Fruit fly (Drosophila melanogaster) whole organism, prepupa: ENCODE measurements around the gene CG32486.
A peak's percentile ranks its signal among the peaks of the same experiment; 100 is the strongest.

ENCODE experiments used
- CG10631 ChIP-seq: fragments of 200-800 bp; sonication (Bioruptor generic); optimal IDR thresholded peaks from 2 replicates; lab custom pipeline; 2016; ENCODE audit warnings: missing biosample characterization, missing genetic modification characterization
- CG10669 ChIP-seq: fragments of 200-800 bp; sonication (Bioruptor generic); optimal IDR thresholded peaks from 3 replicates; lab custom pipeline; 2018; ENCODE audit warnings: missing biosample characterization, mild to moderate bottlenecking, missing genetic modification characterization, moderate library complexity
- CG11294 ChIP-seq: fragments of 200-800 bp; sonication (Bioruptor generic); IDR thresholded peaks from 2 replicates; pipeline ENCODE4 v1.3.6; 2022; ENCODE audit warnings: missing biosample characterization, missing genetic modification characterization
- CG11762 ChIP-seq: fragments of 200-800 bp; sonication (Bioruptor generic); optimal IDR thresholded peaks from 3 replicates; lab custom pipeline; 2016; ENCODE audit warnings: missing biosample characterization, missing genetic modification characterization; ENCODE audit not compliant: insufficient read depth
- CG15336 ChIP-seq: fragments of 200-800 bp; sonication (Bioruptor generic); IDR thresholded peaks from 2 replicates; pipeline ENCODE4 v1.3.6; 2022; ENCODE audit warnings: missing biosample characterization, missing genetic modification characterization
- CG1621 ChIP-seq: fragments of 200-800 bp; sonication (Bioruptor generic); optimal IDR thresholded peaks from 3 replicates; lab custom pipeline; 2018; ENCODE audit warnings: missing biosample characterization, mild to moderate bottlenecking, missing genetic modification characterization
- CG3032 ChIP-seq: fragments of 200-800 bp; optimal IDR thresholded peaks from 2 replicates; lab custom pipeline; 2019; ENCODE audit warnings: missing biosample characterization, mild to moderate bottlenecking, missing genetic modification characterization, moderate library complexity
- CG31627 ChIP-seq: fragments of 200-800 bp; sonication (Bioruptor generic); optimal IDR thresholded peaks from 3 replicates; lab custom pipeline; 2016; ENCODE audit warnings: missing biosample characterization, missing genetic modification characterization
- CG32006 ChIP-seq: fragments of 200-800 bp; sonication (Bioruptor generic); optimal IDR thresholded peaks from 3 replicates; lab custom pipeline; 2017; ENCODE audit warnings: missing biosample characterization, mild to moderate bottlenecking, missing genetic modification characterization
- CG34406 ChIP-seq: fragments of 200-800 bp; sonication (Bioruptor generic); optimal IDR thresholded peaks from 3 replicates; lab custom pipeline; 2016; ENCODE audit warnings: missing biosample characterization, missing genetic modification characterization
- CG4318 ChIP-seq: fragments of 200-800 bp; sonication (Bioruptor generic); optimal IDR thresholded peaks from 3 replicates; lab custom pipeline; 2017; ENCODE audit warnings: missing biosample characterization, mild to moderate bottlenecking, missing genetic modification characterization
- CG6163 ChIP-seq: fragments of 200-800 bp; sonication (Bioruptor generic); IDR thresholded peaks from 3 replicates; pipeline ENCODE4 v1.3.6; 2022; ENCODE audit warnings: missing biosample characterization, missing genetic modification characterization
- CG6276 ChIP-seq: fragments of 200-800 bp; sonication (Bioruptor generic); optimal IDR thresholded peaks from 2 replicates; lab custom pipeline; 2017; ENCODE audit warnings: missing biosample characterization, mild to moderate bottlenecking, missing genetic modification characterization
- CG6808 ChIP-seq: fragments of 200-800 bp; sonication (Bioruptor generic); optimal IDR thresholded peaks from 3 replicates; lab custom pipeline; 2017; ENCODE audit warnings: missing biosample characterization, missing genetic modification characterization, mild to moderate bottlenecking, moderate library complexity, missing genetic modification reagents
- CG6854 ChIP-seq: fragments of 200-800 bp; sonication (Bioruptor generic); optimal IDR thresholded peaks from 2 replicates; lab custom pipeline; 2017; ENCODE audit warnings: missing biosample characterization, mild to moderate bottlenecking, missing genetic modification characterization
- CG7368 ChIP-seq: fragments of 200-800 bp; sonication (Bioruptor generic); optimal IDR thresholded peaks from 3 replicates; lab custom pipeline; 2016; ENCODE audit warnings: missing biosample characterization, missing genetic modification characterization
- CG8119 ChIP-seq: fragments of 200-800 bp; sonication (Bioruptor generic); IDR thresholded peaks from 3 replicates; pipeline ENCODE4 v1.3.6; 2022; ENCODE audit warnings: missing biosample characterization, missing genetic modification characterization
- CG8632 ChIP-seq: fragments of 200-800 bp; sonication (Bioruptor generic); optimal IDR thresholded peaks from 3 replicates; lab custom pipeline; 2016; ENCODE audit warnings: missing biosample characterization, missing genetic modification characterization
- CG9139 ChIP-seq: fragments of 200-800 bp; sonication (Bioruptor generic); optimal IDR thresholded peaks from 3 replicates; lab custom pipeline; 2017; ENCODE audit warnings: missing biosample characterization, mild to moderate bottlenecking, missing genetic modification characterization
- Eip75B ChIP-seq: fragments of 200-800 bp; sonication (Bioruptor generic); optimal IDR thresholded peaks from 3 replicates; lab custom pipeline; 2016; ENCODE audit warnings: missing biosample characterization, missing genetic modification characterization
- Eip78C ChIP-seq: fragments of 200-800 bp; sonication (Bioruptor generic); peaks from one replicate; lab custom pipeline; 2016; ENCODE audit warnings: missing biosample characterization, missing genetic modification characterization
- Eip93F ChIP-seq: fragments of 200-800 bp; sonication (Bioruptor generic); optimal IDR thresholded peaks from 2 replicates; lab custom pipeline; 2016; ENCODE audit warnings: missing biosample characterization, mild to moderate bottlenecking, missing genetic modification characterization
- Ets21C ChIP-seq: fragments of 200-800 bp; sonication (Bioruptor generic); optimal IDR thresholded peaks from 3 replicates; lab custom pipeline; 2016; ENCODE audit warnings: missing biosample characterization, missing genetic modification characterization
- Ets96B ChIP-seq: fragments of 200-800 bp; optimal IDR thresholded peaks from 2 replicates; lab custom pipeline; 2019; ENCODE audit warnings: missing biosample characterization, mild to moderate bottlenecking, missing genetic modification characterization, moderate library complexity
- Gug ChIP-seq: fragments of 200-800 bp; sonication (Bioruptor generic); IDR thresholded peaks from 2 replicates; pipeline ENCODE4 v1.3.6; 2022; ENCODE audit warnings: missing biosample characterization, missing genetic modification characterization
- Hr39 ChIP-seq: fragments of 200-800 bp; sonication (Bioruptor generic); optimal IDR thresholded peaks from 2 replicates; lab custom pipeline; 2016; ENCODE audit warnings: missing biosample characterization, missing genetic modification characterization
- Lpt ChIP-seq: fragments of 200-800 bp; sonication (Bioruptor generic); optimal IDR thresholded peaks from 3 replicates; lab custom pipeline; 2016; ENCODE audit warnings: missing biosample characterization, missing genetic modification characterization
- Met ChIP-seq: fragments of 200-800 bp; sonication (Bioruptor generic); optimal IDR thresholded peaks from 3 replicates; lab custom pipeline; 2016; ENCODE audit warnings: missing biosample characterization, missing genetic modification characterization
- Smox ChIP-seq: fragments of 200-800 bp; sonication (Bioruptor generic); optimal IDR thresholded peaks from 3 replicates; lab custom pipeline; 2016; ENCODE audit warnings: missing biosample characterization, missing genetic modification characterization
- Sox102F ChIP-seq: fragments of 200-800 bp; sonication (Bioruptor generic); optimal IDR thresholded peaks from 2 replicates; lab custom pipeline; 2016; ENCODE audit warnings: missing biosample characterization, mild to moderate bottlenecking, missing genetic modification characterization
- Sox15 ChIP-seq: fragments of 200-800 bp; sonication (Bioruptor generic); optimal IDR thresholded peaks from 3 replicates; lab custom pipeline; 2016; ENCODE audit warnings: missing biosample characterization, missing genetic modification characterization
- achi ChIP-seq: fragments of 200-800 bp; sonication (Bioruptor generic); optimal IDR thresholded peaks from 3 replicates; lab custom pipeline; 2016; ENCODE audit warnings: missing biosample characterization, missing genetic modification characterization
- cyc ChIP-seq: fragments of 200-800 bp; sonication (Bioruptor generic); optimal IDR thresholded peaks from 3 replicates; lab custom pipeline; 2016; ENCODE audit warnings: missing biosample characterization, missing genetic modification characterization
- dac ChIP-seq: fragments of 200-800 bp; sonication (Bioruptor generic); optimal IDR thresholded peaks from 2 replicates; lab custom pipeline; 2017; ENCODE audit warnings: missing biosample characterization, mild to moderate bottlenecking, missing genetic modification characterization
- dsx ChIP-seq: fragments of 200-800 bp; optimal IDR thresholded peaks from 3 replicates; lab custom pipeline; 2019; ENCODE audit warnings: missing biosample characterization, mild to moderate bottlenecking, missing genetic modification characterization, moderate library complexity; ENCODE audit not compliant: poor library complexity, severe bottlenecking
- eg ChIP-seq: fragments of 200-800 bp; sonication (Bioruptor generic); IDR thresholded peaks from 3 replicates; pipeline ENCODE4 v1.3.6; 2022; ENCODE audit warnings: missing biosample characterization, missing genetic modification characterization
- esn ChIP-seq: fragments of 200-800 bp; sonication (Bioruptor generic); optimal IDR thresholded peaks from 2 replicates; lab custom pipeline; 2016; ENCODE audit warnings: missing biosample characterization, mild to moderate bottlenecking, missing genetic modification characterization, moderate library complexity
- fd59A ChIP-seq: fragments of 200-800 bp; sonication (Bioruptor generic); optimal IDR thresholded peaks from 2 replicates; lab custom pipeline; 2017; ENCODE audit warnings: missing biosample characterization, mild to moderate bottlenecking, missing genetic modification characterization, missing genetic modification reagents
- fkh ChIP-seq: fragments of 200-800 bp; sonication (Bioruptor generic); optimal IDR thresholded peaks from 3 replicates; lab custom pipeline; 2017; ENCODE audit warnings: missing biosample characterization, mild to moderate bottlenecking, missing genetic modification characterization, moderate library complexity
- net ChIP-seq: fragments of 200-800 bp; sonication (Bioruptor generic); optimal IDR thresholded peaks from 3 replicates; lab custom pipeline; 2016; ENCODE audit warnings: missing biosample characterization, missing genetic modification characterization
- pdm3 ChIP-seq: fragments of 200-800 bp; sonication (Bioruptor generic); optimal IDR thresholded peaks from 3 replicates; lab custom pipeline; 2016; ENCODE audit warnings: missing biosample characterization, missing genetic modification characterization
- salr ChIP-seq, 2 experiments: fragments of 200-800 bp; sonication (Bioruptor generic); optimal IDR thresholded peaks; 3 replicates each; lab custom pipeline; 2016 to 2018; ENCODE audit warnings: missing biosample characterization in 2 of 2, missing genetic modification characterization in 2 of 2, mild to moderate bottlenecking in 1 of 2
- spab ChIP-seq: fragments of 200-800 bp; sonication (Bioruptor generic); optimal IDR thresholded peaks from 2 replicates; lab custom pipeline; 2017; ENCODE audit warnings: missing biosample characterization, mild to moderate bottlenecking, missing genetic modification characterization, missing genetic modification reagents
- svp ChIP-seq: fragments of 200-800 bp; sonication (Bioruptor generic); peaks from one replicate; lab custom pipeline; 2016; ENCODE audit warnings: missing biosample characterization, missing genetic modification characterization
- topi ChIP-seq: fragments of 200-800 bp; sonication (Bioruptor generic); optimal IDR thresholded peaks from 3 replicates; lab custom pipeline; 2016; ENCODE audit warnings: missing biosample characterization, missing genetic modification characterization
- vri ChIP-seq: fragments of 200-800 bp; sonication (Bioruptor generic); optimal IDR thresholded peaks from 3 replicates; lab custom pipeline; 2016; ENCODE audit warnings: missing biosample characterization, mild to moderate bottlenecking, missing genetic modification characterization

Gene CG32486

dm6 chr3L:3074380-3074779 lies 3.7 kb upstream of the CG32486 start (continued):
- TF ChIP-seq CG6276 (GFP tag; lab: Kevin White, UChicago) (no peak), CG6808 (GFP tag; lab: Kevin White, UChicago) (peak; percentile 48), CG7368 (GFP tag; lab: Kevin White, UChicago) (peak; percentile 26), vri (GFP tag; lab: Kevin White, UChicago) (peak; percentile 16), svp (GFP tag; lab: Kevin White, UChicago) (peak; percentile 88), Ets96B (tag; lab: Kevin White, UChicago) (peak; percentile 51), Smox (GFP tag; lab: Kevin White, UChicago) (peak; percentile 72), CG32006 (GFP tag; lab: Kevin White, UChicago) (peak; percentile 61), salr (GFP tag; optimal IDR thresholded peaks at IDR 0.05; lab: Kevin White, UChicago) (peak; percentile 15 to 50), CG3032 (tag; lab: Kevin White, UChicago) (peak; percentile 59), CG34406 (GFP tag; lab: Kevin White, UChicago) (peak; percentile 48), Eip93F (no peak), fd59A (GFP tag; lab: Kevin White, UChicago) (no peak), achi (peak; percentile 55), topi (GFP tag; lab: Kevin White, UChicago) (peak; percentile 75), Met (peak; percentile 79), Ets21C (GFP tag; lab: Kevin White, UChicago) (peak; percentile 57), Eip78C (GFP tag; lab: Kevin White, UChicago) (peak; percentile 91), eg (no peak), Eip75B (GFP tag; lab: Kevin White, UChicago) (peak; percentile 29), CG15336 (GFP tag; lab: Robert Waterston, UW) (0 out of 2 replicates have a peak, but pooled peaks have one; percentile 9), CG10669 (GFP tag; lab: Kevin White, UChicago) (peak; percentile 29), CG6163 (GFP tag; lab: Robert Waterston, UW) (peak; percentile 8; the same call in 1 of the 3 replicates), Sox102F (GFP tag; lab: Kevin White, UChicago) (peak; percentile 47), CG11762 (GFP tag; lab: Kevin White, UChicago) (peak; percentile 7), CG10631 (peak; percentile 56), spab (GFP tag; lab: Kevin White, UChicago) (peak; percentile 36), CG31627 (GFP tag; lab: Kevin White, UChicago) (peak; percentile 76), CG4318 (no peak), pdm3 (peak; percentile 44), Hr39 (GFP tag; lab: Kevin White, UChicago) (peak; percentile 70), CG8632 (GFP tag; lab: Kevin White, UChicago) (peak; percentile 51)
- TF ChIP-seq, all 60 proteins: peak for 40

- TF ChIP-seq spab (GFP tag; lab: Kevin White, UChicago) (peak; percentile 63), Eip78C (GFP tag; lab: Kevin White, UChicago) (peak; percentile 87), vri (GFP tag; lab: Kevin White, UChicago) (no peak), CG8119 (GFP tag; lab: Robert Waterston, UW) (peak; percentile 39; the same call in 1 of the 3 replicates), topi (GFP tag; lab: Kevin White, UChicago) (peak; percentile 56), svp (GFP tag; lab: Kevin White, UChicago) (peak; percentile 87), dac (no peak), Gug (GFP tag; lab: Robert Waterston, UW) (no peak; the same call in 1 of the 2 replicates), fd59A (GFP tag; lab: Kevin White, UChicago) (peak; percentile 46), CG1621 (peak; percentile 55), Hr39 (GFP tag; lab: Kevin White, UChicago) (peak; percentile 48), Eip75B (GFP tag; lab: Kevin White, UChicago) (peak; percentile 37), dsx (GFP tag; lab: Kevin White, UChicago) (peak; percentile 42), Ets21C (GFP tag; lab: Kevin White, UChicago) (peak; percentile 42), CG11294 (GFP tag; lab: Robert Waterston, UW) (no peak), CG32006 (GFP tag; lab: Kevin White, UChicago) (peak; percentile 26), CG7368 (GFP tag; lab: Kevin White, UChicago) (no peak), Sox102F (GFP tag; lab: Kevin White, UChicago) (peak; percentile 29), cyc (peak; percentile 51), CG6854 (GFP tag; lab: Kevin White, UChicago) (no peak), CG6276 (GFP tag; lab: Kevin White, UChicago) (peak; percentile 37), pdm3 (peak; percentile 55), CG9139 (GFP tag; lab: Kevin White, UChicago) (peak; percentile 10), net (peak; percentile 14), CG10669 (GFP tag; lab: Kevin White, UChicago) (peak; percentile 32), CG31627 (GFP tag; lab: Kevin White, UChicago) (peak; percentile 34), eg (no peak; the same call in 2 of the 3 replicates), Smox (GFP tag; lab: Kevin White, UChicago) (peak; percentile 48), CG11762 (GFP tag; lab: Kevin White, UChicago) (peak; percentile 30), esn (GFP tag; lab: Kevin White, UChicago) (peak; percentile 56), fkh (no peak), CG8632 (GFP tag; lab: Kevin White, UChicago) (peak; percentile 49), CG3032 (tag; lab: Kevin White, UChicago) (peak; percentile 48), Sox15 (GFP tag; lab: Kevin White, UChicago) (peak; percentile 40), Lpt (GFP tag; lab: Kevin White, UChicago) (no peak)
Observed at dm6 chr3L:3073460-3073859, 2.8 kb upstream of the CG32486 start.
